Worm (Caenorhabditis elegans) whole organism, L3 larva: ENCODE measurements around the gene unc-50.

Experiments used
- R02D3.7 ChIP-seq: fragments of 150-350 bp; optimal IDR thresholded peaks from 2 replicates; lab custom pipeline; 2014; ENCODE audit warnings: missing biosample characterization, missing genetic modification characterization
- aly-2 ChIP-seq: fragments of 150-350 bp; optimal IDR thresholded peaks from 2 replicates; lab custom pipeline; 2014; ENCODE audit warnings: missing biosample characterization, missing genetic modification characterization
- ama-1 ChIP-seq: fragments of 150-350 bp; optimal IDR thresholded peaks from 2 replicates; lab custom pipeline; 2018
- fkh-10 ChIP-seq: sonication (generic microtip); optimal IDR thresholded peaks from 2 replicates; lab custom pipeline; 2017; ENCODE audit warnings: missing biosample characterization, missing genetic modification reagents, missing genetic modification characterization
- jun-1 ChIP-seq: fragments of 150-350 bp; optimal IDR thresholded peaks from 2 replicates; lab custom pipeline; 2014; ENCODE audit warnings: missing biosample characterization, missing genetic modification reagents, missing genetic modification characterization
- nhr-12 ChIP-seq: fragments of 150-350 bp; optimal IDR thresholded peaks from 2 replicates; lab custom pipeline; 2014; ENCODE audit warnings: missing biosample characterization, missing genetic modification characterization
- nhr-76 ChIP-seq: fragments of 150-350 bp; sonication (generic microtip); optimal IDR thresholded peaks from 5 replicates; lab custom pipeline; 2014; ENCODE audit warnings: missing biosample characterization, missing genetic modification characterization
- snpc-4 ChIP-seq: fragments of 150-350 bp; optimal IDR thresholded peaks from 2 replicates; lab custom pipeline; 2014; ENCODE audit warnings: missing biosample characterization, missing genetic modification characterization
- unc-62 ChIP-seq: fragments of 150-350 bp; sonication (generic microtip); optimal IDR thresholded peaks from 4 replicates; lab custom pipeline; 2014; ENCODE audit warnings: missing biosample characterization, missing genetic modification reagents, missing genetic modification characterization
- zag-1 ChIP-seq: fragments of 150-350 bp; optimal IDR thresholded peaks from 2 replicates; lab custom pipeline; 2014; ENCODE audit warnings: missing biosample characterization, missing genetic modification characterization

DNA sequence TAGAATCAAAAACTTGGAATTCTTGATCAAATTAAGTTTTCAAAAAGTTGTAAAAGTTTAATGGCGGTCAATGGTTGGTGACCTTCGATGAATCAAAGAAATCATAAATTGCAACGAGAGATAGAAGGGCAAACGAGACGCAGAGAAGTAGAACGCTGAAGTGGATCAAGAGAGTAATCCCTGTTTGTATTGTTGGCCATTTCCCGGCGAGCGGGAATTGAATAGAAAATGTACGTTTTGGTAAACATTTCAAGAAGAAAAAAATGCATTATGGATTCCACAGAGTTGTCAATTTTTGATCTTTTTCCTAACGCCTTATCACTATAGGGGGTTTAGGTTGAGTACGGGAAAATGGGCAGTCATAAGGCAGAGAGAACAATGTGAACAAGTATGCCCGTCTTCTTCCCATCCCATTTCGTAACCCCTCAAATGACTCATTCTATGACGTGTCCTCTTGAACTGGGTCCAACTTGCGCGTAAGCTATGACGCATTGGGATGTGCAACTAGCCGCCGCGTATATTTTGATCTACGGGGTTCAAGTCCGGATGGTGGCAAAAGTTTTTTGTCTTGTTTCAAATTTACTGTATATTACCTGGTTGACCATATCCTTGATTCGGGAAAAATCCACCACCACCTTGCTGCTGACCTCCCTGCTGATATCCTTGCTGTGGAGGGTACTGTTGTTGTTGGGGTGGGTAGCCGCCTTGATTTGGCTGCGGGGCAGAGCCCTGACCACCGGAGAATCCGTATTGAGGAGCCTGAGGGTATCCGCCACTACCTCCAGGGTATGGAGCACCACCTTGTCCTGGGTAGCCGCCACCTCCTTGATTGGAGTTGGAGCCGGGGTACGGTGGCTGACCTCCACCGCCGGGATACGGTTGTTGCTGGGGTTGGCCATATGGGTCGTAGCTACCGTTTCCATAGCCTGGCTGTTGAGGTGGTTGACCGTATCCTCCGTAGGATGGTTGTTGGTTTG lies 10.9 kb upstream of the unc-50 start:
- TF ChIP-seq jun-1 (tag; lab: Kevin White, UChicago): peak; percentile 34
- TF ChIP-seq aly-2: no peak
- TF ChIP-seq fkh-10 (GFP tag; lab: Kevin White, UChicago): no peak
- no peak for TF ChIP-seq R02D3.7
- TF ChIP-seq snpc-4: no peak
- TF ChIP-seq ama-1: no peak
- TF ChIP-seq nhr-12 (tag; lab: Kevin White, UChicago): no peak
- no peak for TF ChIP-seq unc-62 (GFP tag; lab: Kevin White, UChicago)
- no peak for TF ChIP-seq nhr-76 (tag; lab: Kevin White, UChicago)
- TF ChIP-seq zag-1 (tag; lab: Kevin White, UChicago): no peak
